Worm (Caenorhabditis elegans): Measurements from ENCODE around the gene grl-19.

DNA sequence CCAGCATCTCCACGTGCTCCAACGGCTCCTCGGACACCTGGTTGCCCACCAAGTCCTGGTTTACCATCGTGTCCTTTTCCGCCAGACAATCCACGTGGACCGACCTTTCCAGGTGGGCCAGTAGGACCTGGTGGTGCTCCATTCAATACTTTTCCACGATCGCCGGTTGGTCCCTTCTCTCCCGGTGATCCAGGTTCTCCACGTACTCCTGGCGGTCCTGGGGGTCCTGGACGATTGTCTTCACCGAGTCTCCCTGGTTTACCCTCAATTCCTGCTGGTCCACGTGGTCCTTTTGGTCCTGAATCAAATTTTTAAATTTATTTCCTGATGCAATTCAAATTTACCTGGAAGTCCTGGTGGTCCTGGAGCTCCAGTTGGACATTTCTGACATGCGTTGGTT is 6.0 kb upstream of the grl-19 start:
- no peak for TF ChIP-seq zfp-3 (GFP tag; conservative IDR thresholded peaks at IDR 0.05)
- no peak for TF ChIP-seq madf-5 (GFP tag; IDR thresholded peaks at IDR 0.05)
- TF ChIP-seq pqm-1 (tag; optimal IDR thresholded peaks at IDR 0.05) = no peak
- TF ChIP-seq lin-1 (GFP tag; IDR thresholded peaks at IDR 0.05) = no peak
- TF ChIP-seq zag-1 (tag; optimal IDR thresholded peaks at IDR 0.05) = no peak
- TF ChIP-seq nhr-11 (tag; optimal IDR thresholded peaks at IDR 0.05) = no peak
- TF ChIP-seq arid-1 (GFP tag; conservative IDR thresholded peaks at IDR 0.05) = no peak
- TF ChIP-seq hmg-1.1 (GFP tag; IDR thresholded peaks at IDR 0.05) = no peak
- TF ChIP-seq fkh-10 (GFP tag; optimal IDR thresholded peaks at IDR 0.05) = no peak
- TF ChIP-seq madf-9 (GFP tag; conservative IDR thresholded peaks at IDR 0.05) = no peak
- no peak for TF ChIP-seq egl-27 (tag; optimal IDR thresholded peaks at IDR 0.05)
